Worm (Caenorhabditis elegans) whole organism, L1 larva: Measurements from ENCODE around the gene npr-39.

ENCODE experiments used
- C04F5.9 ChIP-seq: sonication (generic microtip); optimal IDR thresholded peaks from 2 replicates; lab custom pipeline; 2016; ENCODE audit warnings: missing genetic modification characterization, missing compliant biosample characterization
- F16B12.6 ChIP-seq: fragments of 150-350 bp; optimal IDR thresholded peaks from 2 replicates; lab custom pipeline; 2014; ENCODE audit warnings: missing biosample characterization, missing genetic modification characterization
- alr-1 ChIP-seq: fragments of 200-800 bp; sonication (Bioruptor generic); optimal IDR thresholded peaks from 2 replicates; lab custom pipeline; 2018; ENCODE audit warnings: borderline replicate concordance, mild to moderate bottlenecking, missing genetic modification characterization, missing compliant biosample characterization
- ama-1 ChIP-seq: fragments of 150-350 bp; optimal IDR thresholded peaks from 2 replicates; lab custom pipeline; 2014
- ceh-82 ChIP-seq, 3 experiments: fragments of 150-350 bp in 1 of 3; sonication (generic microtip) in 2 of 3; optimal IDR thresholded peaks; 2 replicates each; lab custom pipeline; 2014 to 2017; ENCODE audit warnings: missing biosample characterization in 3 of 3, missing genetic modification characterization in 3 of 3
- ceh-88 ChIP-seq: fragments of 200-800 bp; sonication (Bioruptor generic); IDR thresholded peaks from 2 replicates; pipeline ENCODE4 v1.3.6; 2022; ENCODE audit warnings: missing genetic modification characterization, missing compliant biosample characterization
- ceh-90 ChIP-seq: sonication (generic microtip); optimal IDR thresholded peaks from 2 replicates; lab custom pipeline; 2016; ENCODE audit warnings: missing genetic modification characterization, missing compliant biosample characterization
- dpl-1 ChIP-seq, 3 experiments: fragments of 150-350 bp in 2 of 3; sonication (generic microtip) in 1 of 3; optimal IDR thresholded peaks; 2 replicates each; lab custom pipeline; 2014 to 2017; ENCODE audit warnings: missing biosample characterization in 3 of 3, missing genetic modification characterization in 3 of 3, missing genetic modification reagents in 3 of 3
- dsc-1 ChIP-seq: sonication (generic microtip); optimal IDR thresholded peaks from 2 replicates; lab custom pipeline; 2016; ENCODE audit warnings: mild to moderate bottlenecking, missing genetic modification characterization, missing compliant biosample characterization
- egl-27 ChIP-seq, 2 experiments: fragments of 150-350 bp in 1 of 2; sonication (generic microtip); optimal IDR thresholded peaks; 3 replicates each; lab custom pipeline; 2017 to 2018; ENCODE audit warnings: missing biosample characterization in 2 of 2, missing genetic modification characterization in 2 of 2, missing genetic modification reagents in 2 of 2
- elt-2 ChIP-seq: sonication (generic microtip); optimal IDR thresholded peaks from 2 replicates; lab custom pipeline; 2016; ENCODE audit warnings: missing genetic modification characterization, mild to moderate bottlenecking, inconsistent platforms, missing compliant biosample characterization, missing genetic modification reagents
- ets-5 ChIP-seq: fragments of 200-800 bp; sonication (Bioruptor generic); IDR thresholded peaks from 2 replicates; pipeline ENCODE4 v1.3.6; 2022; ENCODE audit warnings: missing genetic modification characterization, missing compliant biosample characterization
- fkh-10 ChIP-seq: sonication (generic microtip); optimal IDR thresholded peaks from 2 replicates; lab custom pipeline; 2017; ENCODE audit warnings: missing biosample characterization, missing genetic modification reagents, missing genetic modification characterization
- fos-1 ChIP-seq: fragments of 150-350 bp; optimal IDR thresholded peaks from 2 replicates; lab custom pipeline; 2014; ENCODE audit warnings: missing biosample characterization, missing genetic modification characterization
- jun-1 ChIP-seq: fragments of 150-350 bp; optimal IDR thresholded peaks from 2 replicates; lab custom pipeline; 2014; ENCODE audit warnings: missing biosample characterization, missing genetic modification reagents, missing genetic modification characterization
- lin-13 ChIP-seq: fragments of 150-350 bp; optimal IDR thresholded peaks from 2 replicates; lab custom pipeline; 2014; ENCODE audit warnings: missing biosample characterization, missing genetic modification reagents, missing genetic modification characterization
- lin-14 ChIP-seq: fragments of 200-800 bp; sonication (Bioruptor generic); optimal IDR thresholded peaks from 2 replicates; lab custom pipeline; 2018; ENCODE audit warnings: mild to moderate bottlenecking, missing genetic modification characterization, moderate library complexity, missing compliant biosample characterization
- lin-39 ChIP-seq: fragments of 150-350 bp; optimal IDR thresholded peaks from 2 replicates; lab custom pipeline; 2014; ENCODE audit warnings: missing biosample characterization, missing genetic modification reagents, missing genetic modification characterization
- lir-3 ChIP-seq: sonication (generic microtip); optimal IDR thresholded peaks from 2 replicates; lab custom pipeline; 2016; ENCODE audit warnings: mild to moderate bottlenecking, missing genetic modification characterization, moderate library complexity, missing compliant biosample characterization; ENCODE audit not compliant: poor library complexity
- lsy-2 ChIP-seq, 2 experiments: fragments of 150-350 bp; optimal IDR thresholded peaks; 2 replicates each; lab custom pipeline; 2014; ENCODE audit warnings: missing biosample characterization in 2 of 2, missing genetic modification characterization in 2 of 2
- mab-9 ChIP-seq: fragments of 200-800 bp; sonication (Bioruptor generic); IDR thresholded peaks from 2 replicates; pipeline ENCODE4 v1.3.6; 2022; ENCODE audit warnings: missing genetic modification reagents, missing genetic modification characterization, missing compliant biosample characterization
- mdl-1 ChIP-seq, 2 experiments: fragments of 150-350 bp; optimal IDR thresholded peaks; 2 replicates each; lab custom pipeline; 2014 to 2017; ENCODE audit warnings: missing biosample characterization in 2 of 2, missing genetic modification characterization in 2 of 2, inconsistent platforms in 1 of 2
- nhr-11 ChIP-seq: fragments of 150-350 bp; optimal IDR thresholded peaks from 2 replicates; lab custom pipeline; 2014; ENCODE audit warnings: missing biosample characterization, missing genetic modification characterization
- nhr-12 ChIP-seq: sonication (generic microtip); optimal IDR thresholded peaks from 2 replicates; lab custom pipeline; 2017; ENCODE audit warnings: missing biosample characterization, missing genetic modification characterization
- nhr-20 ChIP-seq: sonication (generic microtip); optimal IDR thresholded peaks from 2 replicates; lab custom pipeline; 2016; ENCODE audit warnings: mild to moderate bottlenecking, missing genetic modification characterization, missing compliant biosample characterization
- nhr-76 ChIP-seq: sonication (generic microtip); optimal IDR thresholded peaks from 2 replicates; lab custom pipeline; 2017; ENCODE audit warnings: missing biosample characterization, missing genetic modification characterization
- nhr-77 ChIP-seq: fragments of 150-350 bp; optimal IDR thresholded peaks from 2 replicates; lab custom pipeline; 2014; ENCODE audit warnings: missing biosample characterization, missing genetic modification characterization
- nhr-85 ChIP-seq: sonication (generic microtip); peaks from one replicate; lab custom pipeline; 2016; ENCODE audit warnings: missing genetic modification characterization, inconsistent platforms, missing compliant biosample characterization
- nhr-90 ChIP-seq: sonication (generic microtip); optimal IDR thresholded peaks from 2 replicates; lab custom pipeline; 2016; ENCODE audit warnings: mild to moderate bottlenecking, missing genetic modification characterization, missing compliant biosample characterization; ENCODE audit not compliant: poor library complexity
- pag-3 ChIP-seq: sonication (generic microtip); optimal IDR thresholded peaks from 2 replicates; lab custom pipeline; 2017; ENCODE audit warnings: missing genetic modification characterization, mild to moderate bottlenecking, missing compliant biosample characterization, antibody characterized with exemption, borderline replicate concordance; ENCODE audit not compliant: insufficient read depth
- skn-1 ChIP-seq: fragments of 150-350 bp; optimal IDR thresholded peaks from 2 replicates; lab custom pipeline; 2014; ENCODE audit warnings: missing biosample characterization, missing genetic modification characterization
- snpc-4 ChIP-seq: fragments of 150-350 bp; optimal IDR thresholded peaks from 2 replicates; lab custom pipeline; 2014; ENCODE audit warnings: missing biosample characterization, missing genetic modification characterization
- snu-23 ChIP-seq: sonication (generic microtip); optimal IDR thresholded peaks from 2 replicates; lab custom pipeline; 2016; ENCODE audit warnings: missing genetic modification characterization, missing compliant biosample characterization
- sox-4 ChIP-seq: sonication (generic microtip); optimal IDR thresholded peaks from 2 replicates; lab custom pipeline; 2016; ENCODE audit warnings: missing genetic modification characterization, missing compliant biosample characterization
- sptf-1 ChIP-seq: fragments of 150-350 bp; optimal IDR thresholded peaks from 2 replicates; lab custom pipeline; 2014; ENCODE audit warnings: missing biosample characterization, missing genetic modification characterization
- swsn-7 ChIP-seq: sonication (generic microtip); optimal IDR thresholded peaks from 2 replicates; lab custom pipeline; 2016; ENCODE audit warnings: missing genetic modification characterization, missing compliant biosample characterization
- unc-30 ChIP-seq: sonication (generic microtip); optimal IDR thresholded peaks from 2 replicates; lab custom pipeline; 2017; ENCODE audit warnings: missing biosample characterization, missing genetic modification characterization
- unc-62 ChIP-seq: fragments of 150-350 bp; optimal IDR thresholded peaks from 2 replicates; lab custom pipeline; 2014; ENCODE audit warnings: missing biosample characterization, missing genetic modification reagents, missing genetic modification characterization
- unc-98 ChIP-seq: fragments of 200-800 bp; sonication (Bioruptor generic); IDR thresholded peaks from 2 replicates; pipeline ENCODE4 v1.3.6; 2022; ENCODE audit warnings: missing genetic modification characterization, missing compliant biosample characterization
- vab-15 ChIP-seq: sonication (generic microtip); optimal IDR thresholded peaks from 2 replicates; lab custom pipeline; 2017; ENCODE audit warnings: missing genotype, mild to moderate bottlenecking, missing genetic modification characterization, missing compliant biosample characterization
- xbp-1 ChIP-seq: sonication (generic microtip); optimal IDR thresholded peaks from 2 replicates; lab custom pipeline; 2016; ENCODE audit warnings: missing genetic modification characterization, missing compliant biosample characterization
- ztf-11 ChIP-seq, 2 experiments: sonication (generic microtip); optimal IDR thresholded peaks; 2 replicates each; lab custom pipeline; 2016 to 2017; ENCODE audit warnings: missing genetic modification characterization in 2 of 2, missing biosample characterization in 1 of 2, missing compliant biosample characterization in 1 of 2
- ztf-4 ChIP-seq: fragments of 150-350 bp; optimal IDR thresholded peaks from 2 replicates; lab custom pipeline; 2014; ENCODE audit warnings: missing biosample characterization, missing genetic modification characterization

npr-39 gene

ce11 chrV:10087103-10087502 lies 20.2 kb downstream of the npr-39 start, which contains the start of gene R04B5.5 (continued):
- TF ChIP-seq sptf-1: no peak
- TF ChIP-seq snu-23 (GFP tag; lab: Kevin White, UChicago): peak; percentile 51
- TF ChIP-seq lin-13 (GFP tag; lab: Kevin White, UChicago): no peak
- peak; percentile 71 for TF ChIP-seq nhr-20

- TF ChIP-seq snu-23 (GFP tag; lab: Kevin White, UChicago) (no peak), nhr-85 (tag; lab: Kevin White, UChicago) (no peak), nhr-11 (tag; lab: Kevin White, UChicago) (no peak), nhr-77 (no peak), dsc-1 (no peak), vab-15 (tag; lab: Kevin White, UChicago) (no peak)
These were observed 23.6 kb downstream of the npr-39 start, which contains the start of gene R04B5.7 for ce11 chrV:10090461-10090860. Gene R04B5.7, minus strand, starts transcription at chrV:10090561.

- no peak for TF ChIP-seq xbp-1 (tag; lab: Kevin White, UChicago)
- TF ChIP-seq snpc-4: no peak
- no peak for TF ChIP-seq egl-27 (tag; optimal IDR thresholded peaks at IDR 0.05; lab: Kevin White, UChicago)
- TF ChIP-seq sptf-1: no peak
- no peak for TF ChIP-seq ceh-88 (GFP tag; lab: Robert Waterston, UW)
- TF ChIP-seq alr-1 (tag; lab: Kevin White, UChicago): no peak
- TF ChIP-seq pag-3 (tag; lab: Kevin White, UChicago): no peak
- TF ChIP-seq lir-3 (tag; lab: Kevin White, UChicago): no peak
- no peak for TF ChIP-seq skn-1
- TF ChIP-seq dpl-1 (GFP tag; optimal IDR thresholded peaks at IDR 0.05; lab: Kevin White, UChicago): no peak
- no peak for TF ChIP-seq unc-30
- no peak for TF ChIP-seq mab-9
- no peak for TF ChIP-seq elt-2
- no peak for TF ChIP-seq sox-4
- TF ChIP-seq C04F5.9: no peak
- TF ChIP-seq swsn-7 (tag; lab: Kevin White, UChicago): no peak
- no peak for TF ChIP-seq vab-15 (tag; lab: Kevin White, UChicago)
- TF ChIP-seq ceh-90 (tag; lab: Kevin White, UChicago): no peak
- TF ChIP-seq dsc-1: no peak
These were observed 24.3 kb downstream of the npr-39 start, which contains the start of gene R04B5.11 for ce11 chrV:10091152-10091551. Gene R04B5.11, minus strand, starts transcription at chrV:10091252.

ce11 chrV:10094374-10094773 lies 27.5 kb downstream of the npr-39 start, which contains the start of gene srd-49:
Gene srd-49, plus strand, starts transcription at chrV:10094674.
- TF ChIP-seq lin-39 (tag; lab: Kevin White, UChicago): no peak
- TF ChIP-seq nhr-12 (tag; lab: Kevin White, UChicago): no peak
- TF ChIP-seq ets-5 (GFP tag; lab: Robert Waterston, UW): no peak
- TF ChIP-seq sptf-1: no peak
- no peak for TF ChIP-seq C04F5.9
- no peak for TF ChIP-seq ztf-11 (tag; optimal IDR thresholded peaks at IDR 0.05; lab: Kevin White, UChicago)
- TF ChIP-seq nhr-90: no peak
- TF ChIP-seq, all 84 proteins: peak for 0

- TF ChIP-seq lin-14 (GFP tag; lab: Kevin White, UChicago) (peak; percentile 10), elt-2 (peak; percentile 77), nhr-76 (tag; lab: Kevin White, UChicago) (no peak), dsc-1 (no peak), unc-62 (no peak), sptf-1 (no peak)
These were observed 30.1 kb downstream of the npr-39 start for ce11 chrV:10096932-10097331.

- TF ChIP-seq ztf-4 (tag; lab: Kevin White, UChicago) (no peak), nhr-90 (no peak), fos-1 (tag; lab: Kevin White, UChicago) (no peak), fkh-10 (no peak), ama-1 (lab: Kevin White, UChicago) (no peak), lir-3 (tag; lab: Kevin White, UChicago) (no peak), egl-27 (tag; optimal IDR thresholded peaks at IDR 0.05; lab: Kevin White, UChicago) (no peak), jun-1 (tag; lab: Kevin White, UChicago) (no peak), lsy-2 (tag; optimal IDR thresholded peaks at IDR 0.05; lab: Kevin White, UChicago) (no peak), snu-23 (GFP tag; lab: Kevin White, UChicago) (no peak), dsc-1 (no peak), mdl-1 (tag; optimal IDR thresholded peaks at IDR 0.05; lab: Kevin White, UChicago) (no peak), ceh-88 (GFP tag; lab: Robert Waterston, UW) (no peak), unc-62 (no peak), F16B12.6 (tag; lab: Kevin White, UChicago) (no peak), dpl-1 (GFP tag; optimal IDR thresholded peaks at IDR 0.05; lab: Kevin White, UChicago) (no peak), mab-9 (no peak), unc-98 (GFP tag; lab: Robert Waterston, UW) (no peak), ceh-82 (tag; optimal IDR thresholded peaks at IDR 0.05; lab: Kevin White, UChicago) (no peak), xbp-1 (tag; lab: Kevin White, UChicago) (no peak)
These were observed 31.6 kb downstream of the npr-39 start, which contains the start of gene ugt-47 for ce11 chrV:10098429-10098828. Gene ugt-47, minus strand, starts transcription at chrV:10098597.
